Worm (Caenorhabditis elegans) whole organism, L3 larva: ENCODE data around the gene xbx-4.

Experiments used
- ama-1 ChIP-seq: fragments of 150-350 bp; optimal IDR thresholded peaks from 2 replicates; lab custom pipeline; 2018
- ceh-9 ChIP-seq: sonication (generic microtip); optimal IDR thresholded peaks from 2 replicates; lab custom pipeline; 2018; ENCODE audit warnings: missing biosample characterization, missing genetic modification characterization
- elt-1 ChIP-seq: fragments of 150-350 bp; optimal IDR thresholded peaks from 2 replicates; lab custom pipeline; 2014; ENCODE audit warnings: missing biosample characterization, missing genetic modification characterization
- elt-3 ChIP-seq, 3 experiments: fragments of 150-350 bp in 1 of 3; sonication (generic microtip) in 2 of 3; optimal IDR thresholded peaks; 2 replicates in 2 of 3; 4 replicates in 1 of 3; lab custom pipeline; 2014 to 2017; ENCODE audit warnings: missing biosample characterization in 3 of 3, missing genetic modification characterization in 3 of 3
- mdl-1 ChIP-seq: fragments of 150-350 bp; optimal IDR thresholded peaks from 2 replicates; lab custom pipeline; 2014; ENCODE audit warnings: missing biosample characterization, missing genetic modification characterization
- nhr-237 ChIP-seq: fragments of 150-350 bp; optimal IDR thresholded peaks from 2 replicates; lab custom pipeline; 2014; ENCODE audit warnings: missing biosample characterization, missing genetic modification characterization
- pqm-1 ChIP-seq: fragments of 150-350 bp; optimal IDR thresholded peaks from 2 replicates; lab custom pipeline; 2017; ENCODE audit warnings: missing biosample characterization, missing genetic modification characterization, inconsistent platforms
- zag-1 ChIP-seq: fragments of 150-350 bp; optimal IDR thresholded peaks from 2 replicates; lab custom pipeline; 2014; ENCODE audit warnings: missing biosample characterization, missing genetic modification characterization
- ztf-11 ChIP-seq: fragments of 150-350 bp; optimal IDR thresholded peaks from 2 replicates; lab custom pipeline; 2014; ENCODE audit warnings: missing biosample characterization, missing genetic modification characterization

ce11 chrIV:2142320-2142719 lies 27.9 kb downstream of the xbx-4 start:
- TF ChIP-seq ceh-9 (tag; lab: Kevin White, UChicago): no peak
- TF ChIP-seq pqm-1 (tag; lab: Kevin White, UChicago): no peak
- TF ChIP-seq nhr-237 (tag; lab: Kevin White, UChicago): no peak
- no peak for TF ChIP-seq elt-1
- no peak for TF ChIP-seq ztf-11 (tag; lab: Kevin White, UChicago)
- TF ChIP-seq ama-1 (lab: Kevin White, UChicago): no peak
- no peak for TF ChIP-seq zag-1 (tag; lab: Kevin White, UChicago)
- no peak for TF ChIP-seq elt-3 (tag; optimal IDR thresholded peaks at IDR 0.05; lab: Kevin White, UChicago)
- no peak for TF ChIP-seq mdl-1 (tag; lab: Kevin White, UChicago)
